Worm (Caenorhabditis elegans) whole organism, young adult: ENCODE measurements around the gene ZK938.11.
A peak's percentile ranks its signal among the peaks of the same experiment; 100 is the strongest.

Experiments
- T07F8.4 ChIP-seq: sonication (generic microtip); optimal IDR thresholded peaks from 2 replicates; lab custom pipeline; 2016; ENCODE audit warnings: mild to moderate bottlenecking, missing genetic modification characterization, moderate library complexity, missing compliant biosample characterization
- atf-7 ChIP-seq: sonication (generic microtip); optimal IDR thresholded peaks from 2 replicates; lab custom pipeline; 2017; ENCODE audit warnings: mild to moderate bottlenecking, missing genetic modification characterization, missing compliant biosample characterization
- cebp-1 ChIP-seq, 2 experiments: fragments of 200-800 bp in 1 of 2; sonication (Bioruptor generic) in 1 of 2; sonication (generic microtip) in 1 of 2; IDR thresholded peaks in 1 of 2; optimal IDR thresholded peaks in 1 of 2; 2 replicates each; pipeline versions ENCODE4 v1.3.6 to Lab custom; 2017 to 2022; ENCODE audit warnings: missing compliant biosample characterization in 2 of 2, missing genetic modification characterization in 2 of 2, mild to moderate bottlenecking in 1 of 2, missing genetic modification reagents in 1 of 2, moderate library complexity in 1 of 2
- ets-4 ChIP-seq: fragments of 200-800 bp; sonication (Bioruptor generic); optimal IDR thresholded peaks from 2 replicates; lab custom pipeline; 2018; ENCODE audit warnings: mild to moderate bottlenecking, missing genetic modification characterization, missing compliant biosample characterization
- nhr-80 ChIP-seq: sonication (generic microtip); optimal IDR thresholded peaks from 2 replicates; lab custom pipeline; 2016; ENCODE audit warnings: missing genetic modification characterization, missing compliant biosample characterization
- sea-2 ChIP-seq: fragments of 200-800 bp; sonication (Bioruptor generic); IDR thresholded peaks from 2 replicates; pipeline ENCODE4 v1.3.6; 2022; ENCODE audit warnings: missing genetic modification characterization, missing compliant biosample characterization
- ztf-22 ChIP-seq: fragments of 200-800 bp; sonication (Bioruptor generic); optimal IDR thresholded peaks from 2 replicates; lab custom pipeline; 2018; ENCODE audit warnings: mild to moderate bottlenecking, missing genetic modification characterization, moderate library complexity, missing compliant biosample characterization
- ztf-28 ChIP-seq: fragments of 200-800 bp; sonication (Bioruptor generic); IDR thresholded peaks from 2 replicates; pipeline ENCODE4 v1.3.6; 2022; ENCODE audit warnings: missing genetic modification reagents, missing genetic modification characterization, missing compliant biosample characterization
- ztf-6 ChIP-seq: fragments of 200-800 bp; sonication (Bioruptor generic); IDR thresholded peaks from 2 replicates; pipeline ENCODE4 v1.3.6; 2022; ENCODE audit warnings: missing genetic modification reagents, missing genetic modification characterization, missing compliant biosample characterization

ZK938.11 gene

DNA sequence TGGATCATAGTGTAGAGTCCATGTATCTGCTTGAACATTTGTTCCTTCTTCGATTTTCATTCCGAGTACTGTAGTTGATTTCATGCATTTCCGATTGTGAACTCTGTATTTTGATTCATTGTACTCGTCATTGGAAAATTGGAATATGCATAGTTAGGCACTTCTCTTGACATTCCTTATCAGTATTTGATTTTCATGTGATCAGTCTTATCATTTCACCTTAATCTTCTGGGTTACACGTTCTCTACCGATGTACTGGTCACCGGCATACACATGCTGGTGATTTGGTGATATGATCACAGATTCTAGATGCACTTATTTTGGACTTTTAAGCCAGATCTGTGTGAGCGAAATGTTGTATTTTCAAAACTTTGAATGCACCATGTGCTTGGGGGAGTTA is 49.0 kb downstream of the ZK938.11 start:
- TF ChIP-seq cebp-1 (GFP tag; IDR thresholded peaks at IDR 0.05; lab: Robert Waterston, UW) (peak; percentile 7; the same call in 1 of the 2 replicates), cebp-1 (tag; optimal IDR thresholded peaks at IDR 0.05; lab: Kevin White, UChicago) (no peak), ztf-28 (GFP tag; lab: Robert Waterston, UW) (no peak), ztf-6 (GFP tag; lab: Robert Waterston, UW) (no peak), T07F8.4 (tag; lab: Kevin White, UChicago) (no peak), sea-2 (GFP tag; lab: Robert Waterston, UW) (no peak), ets-4 (GFP tag; lab: Kevin White, UChicago) (peak; percentile 53), nhr-80 (peak; percentile 90), ztf-22 (GFP tag; lab: Kevin White, UChicago) (peak; percentile 38), atf-7 (tag; lab: Kevin White, UChicago) (peak; percentile 66)
